Fruit fly (Drosophila melanogaster) whole organism, embryonic: Measurements from ENCODE around the gene CG31821.

Experiments
- Aef1 ChIP-seq: fragments of 200-800 bp; sonication (Bioruptor generic); IDR thresholded peaks from 3 replicates; pipeline ENCODE4 v1.3.6; 2022; ENCODE audit warnings: missing biosample characterization, missing genetic modification characterization
- CG10147 ChIP-seq: fragments of 200-800 bp; sonication (Bioruptor generic); optimal IDR thresholded peaks from 2 replicates; lab custom pipeline; 2019; ENCODE audit warnings: missing biosample characterization, mild to moderate bottlenecking, missing genetic modification characterization, moderate library complexity
- CG10267 ChIP-seq: fragments of 200-800 bp; sonication (Bioruptor generic); optimal IDR thresholded peaks from 2 replicates; lab custom pipeline; 2018; ENCODE audit warnings: missing biosample characterization, mild to moderate bottlenecking, missing genetic modification characterization, moderate library complexity
- CG11398 ChIP-seq: fragments of 200-800 bp; sonication (Bioruptor generic); optimal IDR thresholded peaks from 2 replicates; lab custom pipeline; 2016; ENCODE audit warnings: missing biosample characterization, missing genetic modification characterization
- CG11696 ChIP-seq: fragments of 200-800 bp; sonication (Bioruptor generic); IDR thresholded peaks from 2 replicates; pipeline ENCODE4 v1.3.6; 2022; ENCODE audit warnings: missing biosample characterization, missing genetic modification characterization
- CG12071 ChIP-seq: fragments of 200-800 bp; sonication (Bioruptor generic); optimal IDR thresholded peaks from 3 replicates; lab custom pipeline; 2018; ENCODE audit warnings: missing biosample characterization, mild to moderate bottlenecking, missing genetic modification characterization
- CG14014 ChIP-seq: fragments of 200-800 bp; sonication (Bioruptor generic); IDR thresholded peaks from 2 replicates; pipeline ENCODE4 v1.3.6; 2022; ENCODE audit warnings: missing biosample characterization, missing genetic modification characterization
- CG14441 ChIP-seq: fragments of 200-800 bp; sonication (Bioruptor generic); IDR thresholded peaks from 2 replicates; pipeline ENCODE4 v1.3.6; 2022; ENCODE audit warnings: missing biosample characterization, missing genetic modification characterization
- CG1647 ChIP-seq: fragments of 200-800 bp; sonication (Bioruptor generic); optimal IDR thresholded peaks from 3 replicates; lab custom pipeline; 2016; ENCODE audit warnings: missing biosample characterization, missing genetic modification characterization
- CG17361 ChIP-seq: fragments of 200-800 bp; sonication (Bioruptor generic); IDR thresholded peaks from 3 replicates; pipeline ENCODE4 v1.3.6; 2022; ENCODE audit warnings: missing biosample characterization, missing genetic modification characterization
- CG17612 ChIP-seq: fragments of 200-800 bp; sonication (Bioruptor generic); IDR thresholded peaks from 2 replicates; pipeline ENCODE4 v1.3.6; 2022; ENCODE audit warnings: missing biosample characterization, missing genetic modification characterization
- CG1792 ChIP-seq: fragments of 200-800 bp; sonication (Bioruptor generic); optimal IDR thresholded peaks from 2 replicates; lab custom pipeline; 2016; ENCODE audit warnings: missing biosample characterization, missing genetic modification characterization
- CG18619 ChIP-seq: fragments of 200-800 bp; sonication (Bioruptor generic); optimal IDR thresholded peaks from 3 replicates; lab custom pipeline; 2017; ENCODE audit warnings: missing biosample characterization, mild to moderate bottlenecking, missing genetic modification characterization
- CG30403 ChIP-seq: fragments of 200-800 bp; sonication (Bioruptor generic); optimal IDR thresholded peaks from 3 replicates; lab custom pipeline; 2016; ENCODE audit warnings: missing biosample characterization, missing genetic modification characterization
- CG30431 ChIP-seq: fragments of 200-800 bp; sonication (Bioruptor generic); optimal IDR thresholded peaks from 2 replicates; lab custom pipeline; 2017; ENCODE audit warnings: missing biosample characterization, missing genetic modification characterization
- CG3065 ChIP-seq: fragments of 200-800 bp; sonication (Bioruptor generic); optimal IDR thresholded peaks from 2 replicates; lab custom pipeline; 2016; ENCODE audit warnings: missing biosample characterization, missing genetic modification characterization
- CG33557 ChIP-seq: fragments of 200-800 bp; sonication (Bioruptor generic); optimal IDR thresholded peaks from 2 replicates; lab custom pipeline; 2019; ENCODE audit warnings: missing biosample characterization, mild to moderate bottlenecking, missing genetic modification characterization, moderate library complexity
- CG34422 ChIP-seq: fragments of 200-800 bp; sonication (Bioruptor generic); IDR thresholded peaks from 3 replicates; pipeline ENCODE4 v1.3.6; 2022; ENCODE audit warnings: missing biosample characterization, missing genetic modification characterization
- CG3995 ChIP-seq: fragments of 200-800 bp; sonication (Bioruptor generic); optimal IDR thresholded peaks from 3 replicates; lab custom pipeline; 2016; ENCODE audit warnings: missing biosample characterization, missing genetic modification characterization
- CG4730 ChIP-seq: fragments of 200-800 bp; sonication (Bioruptor generic); IDR thresholded peaks from 2 replicates; pipeline ENCODE4 v1.3.6; 2022; ENCODE audit warnings: missing biosample characterization, missing genetic modification characterization
- CG5180 ChIP-seq: fragments of 200-800 bp; sonication (Bioruptor generic); optimal IDR thresholded peaks from 3 replicates; lab custom pipeline; 2017; ENCODE audit warnings: missing biosample characterization, missing genetic modification characterization, mild to moderate bottlenecking, moderate library complexity, missing genetic modification reagents
- CG6854 ChIP-seq: fragments of 200-800 bp; sonication (Bioruptor generic); optimal IDR thresholded peaks from 3 replicates; lab custom pipeline; 2017; ENCODE audit warnings: missing biosample characterization, mild to moderate bottlenecking, missing genetic modification characterization
- CG7556 ChIP-seq: fragments of 200-800 bp; sonication (Bioruptor generic); optimal IDR thresholded peaks from 2 replicates; lab custom pipeline; 2017; ENCODE audit warnings: missing biosample characterization, mild to moderate bottlenecking, missing genetic modification characterization
- CG9437 ChIP-seq: fragments of 200-800 bp; sonication (Bioruptor generic); optimal IDR thresholded peaks from 2 replicates; lab custom pipeline; 2018; ENCODE audit warnings: missing biosample characterization, mild to moderate bottlenecking, missing genetic modification characterization
- Dad ChIP-seq: fragments of 200-800 bp; sonication (Bioruptor generic); optimal IDR thresholded peaks from 3 replicates; lab custom pipeline; 2016; ENCODE audit warnings: missing biosample characterization, missing genetic modification characterization
- Dp ChIP-seq: fragments of 200-800 bp; sonication (Bioruptor generic); optimal IDR thresholded peaks from 2 replicates; lab custom pipeline; 2018; ENCODE audit warnings: missing biosample characterization, mild to moderate bottlenecking, missing genetic modification characterization, moderate library complexity
- Eip74EF ChIP-seq, 2 experiments: fragments of 200-800 bp in 1 of 2; fragments of >200 bp in 1 of 2; sonication (Bioruptor generic) in 1 of 2; optimal IDR thresholded peaks; 2 replicates each; lab custom pipeline; 2017 to 2019; ENCODE audit warnings: missing biosample characterization in 2 of 2, missing genetic modification characterization in 2 of 2, mild to moderate bottlenecking in 1 of 2, moderate library complexity in 1 of 2
- Gug ChIP-seq: fragments of 200-800 bp; sonication (Bioruptor generic); IDR thresholded peaks from 4 replicates; pipeline ENCODE4 v1.3.6; 2022; ENCODE audit warnings: missing biosample characterization, missing genetic modification characterization
- HHEX ChIP-seq: fragments of 200-800 bp; sonication (Bioruptor generic); optimal IDR thresholded peaks from 3 replicates; lab custom pipeline; 2017; ENCODE audit warnings: missing biosample characterization, mild to moderate bottlenecking, missing genetic modification characterization, missing genetic modification reagents
- HLHmδ ChIP-seq: fragments of 200-800 bp; sonication (Bioruptor generic); optimal IDR thresholded peaks from 2 replicates; lab custom pipeline; 2018; ENCODE audit warnings: missing biosample characterization, mild to moderate bottlenecking, missing genetic modification characterization, moderate library complexity
- Lpt ChIP-seq: fragments of >200 bp; optimal IDR thresholded peaks from 2 replicates; lab custom pipeline; 2018; ENCODE audit warnings: missing biosample characterization, missing genetic modification characterization
- Med ChIP-seq: fragments of 200-800 bp; sonication (Bioruptor generic); peaks from one replicate; lab custom pipeline; 2016; ENCODE audit warnings: missing biosample characterization, missing genetic modification characterization, mild to moderate bottlenecking, inconsistent platforms, moderate library complexity
- Rx ChIP-seq: fragments of 200-800 bp; sonication (Bioruptor generic); IDR thresholded peaks from 2 replicates; pipeline ENCODE4 v1.3.6; 2022; ENCODE audit warnings: missing biosample characterization, missing genetic modification characterization
- Sox102F ChIP-seq: fragments of 200-800 bp; sonication (Bioruptor generic); optimal IDR thresholded peaks from 2 replicates; lab custom pipeline; 2018; ENCODE audit warnings: missing biosample characterization, mild to moderate bottlenecking, missing genetic modification characterization, moderate library complexity
- Ssrp ChIP-seq: fragments of 200-800 bp; sonication (Bioruptor generic); optimal IDR thresholded peaks from 2 replicates; lab custom pipeline; 2018; ENCODE audit warnings: missing biosample characterization, mild to moderate bottlenecking, missing genetic modification characterization, moderate library complexity
- ash1 ChIP-seq: fragments of 200-800 bp; sonication (Bioruptor generic); optimal IDR thresholded peaks from 2 replicates; lab custom pipeline; 2018; ENCODE audit warnings: missing biosample characterization, mild to moderate bottlenecking, missing genetic modification characterization
- croc ChIP-seq: fragments of 200-800 bp; sonication (Bioruptor generic); conservative IDR thresholded peaks from 3 replicates; pipeline ENCODE4 v1.3.6; 2022; ENCODE audit warnings: missing biosample characterization, missing genetic modification characterization
- dan ChIP-seq: fragments of 200-800 bp; sonication (Bioruptor generic); IDR thresholded peaks from 2 replicates; pipeline ENCODE4 v1.3.6; 2022; ENCODE audit warnings: missing biosample characterization, missing genetic modification characterization
- dimm ChIP-seq: fragments of 200-800 bp; sonication (Bioruptor generic); IDR thresholded peaks from 2 replicates; pipeline ENCODE4 v1.3.6; 2022; ENCODE audit warnings: missing biosample characterization, missing genetic modification characterization
- disco-r ChIP-seq: fragments of 200-800 bp; sonication (Bioruptor generic); optimal IDR thresholded peaks from 2 replicates; lab custom pipeline; 2016; ENCODE audit warnings: missing biosample characterization, missing genetic modification characterization
- fd102C ChIP-seq: fragments of 200-800 bp; sonication (Bioruptor generic); optimal IDR thresholded peaks from 2 replicates; lab custom pipeline; 2018; ENCODE audit warnings: missing biosample characterization, mild to moderate bottlenecking, missing genetic modification characterization, moderate library complexity
- fd3F ChIP-seq: fragments of 200-800 bp; sonication (Bioruptor generic); optimal IDR thresholded peaks from 2 replicates; lab custom pipeline; 2018; ENCODE audit warnings: missing biosample characterization, mild to moderate bottlenecking, missing genetic modification characterization, moderate library complexity
- gcm2 ChIP-seq: fragments of 200-800 bp; sonication (Bioruptor generic); optimal IDR thresholded peaks from 2 replicates; lab custom pipeline; 2016; ENCODE audit warnings: missing biosample characterization, missing genetic modification characterization
- pb ChIP-seq: fragments of 200-800 bp; sonication (Bioruptor generic); optimal IDR thresholded peaks from 3 replicates; lab custom pipeline; 2016; ENCODE audit warnings: missing biosample characterization, missing genetic modification characterization
- run ChIP-seq: fragments of 200-800 bp; sonication (Bioruptor generic); optimal IDR thresholded peaks from 3 replicates; lab custom pipeline; 2018; ENCODE audit warnings: missing biosample characterization, mild to moderate bottlenecking, missing genetic modification characterization
- sc ChIP-seq, 3 experiments: fragments of >200 bp in 2 of 3; fragments of 200-800 bp in 1 of 3; sonication (Bioruptor generic) in 1 of 3; optimal IDR thresholded peaks; 2 replicates in 2 of 3; 3 replicates in 1 of 3; lab custom pipeline; 2017; ENCODE audit warnings: mild to moderate bottlenecking in 1 of 3, missing biosample characterization in 1 of 3, missing genetic modification characterization in 1 of 3, missing genetic modification reagents in 1 of 3
- slou ChIP-seq: fragments of 200-800 bp; sonication (Bioruptor generic); optimal IDR thresholded peaks from 3 replicates; lab custom pipeline; 2016; ENCODE audit warnings: missing biosample characterization, missing genetic modification characterization
- wdn ChIP-seq: fragments of 200-800 bp; sonication (Bioruptor generic); IDR thresholded peaks from 2 replicates; pipeline ENCODE4 v1.3.6; 2022; ENCODE audit warnings: missing biosample characterization, missing genetic modification characterization
- zen2 ChIP-seq: fragments of 200-800 bp; sonication (Bioruptor generic); IDR thresholded peaks from 3 replicates; pipeline ENCODE4 v1.3.6; 2022; ENCODE audit warnings: missing biosample characterization, missing genetic modification characterization; ENCODE audit not compliant: partially characterized antibody

The CG31821 gene

DNA sequence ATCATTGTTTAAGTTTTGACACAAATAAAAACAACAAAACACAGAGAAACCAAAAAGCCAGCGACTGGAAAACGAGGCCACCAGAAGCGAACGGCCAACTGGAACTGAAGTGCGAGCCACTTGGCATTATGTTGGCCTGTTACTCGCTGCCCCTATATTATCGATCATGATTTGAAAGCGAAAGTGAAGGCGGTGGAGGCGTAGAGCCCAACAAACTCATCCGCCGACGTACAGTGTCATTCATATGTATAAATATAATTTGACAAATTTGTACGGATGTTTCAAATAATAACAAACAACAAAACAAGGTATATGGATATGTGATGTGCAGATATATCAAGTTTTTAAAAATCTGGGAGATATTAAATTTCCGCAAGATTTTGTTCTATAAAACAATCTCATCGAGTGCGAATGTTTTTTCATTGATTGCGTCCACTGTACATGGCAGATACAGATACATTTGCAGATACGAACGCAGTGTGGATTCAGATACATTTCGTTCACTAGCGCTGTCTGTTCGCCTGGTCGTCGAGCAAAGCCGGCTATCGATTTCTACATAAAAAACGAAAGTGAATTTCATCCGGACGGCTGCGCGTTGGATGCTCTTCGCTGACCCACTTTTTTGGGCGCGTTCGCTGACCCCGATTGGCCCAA, 8.9 kb upstream of the CG31821 start (continued):
- TF ChIP-seq CG14014 (GFP tag; lab: Robert Waterston, UW) = peak; percentile 93
- no peak for TF ChIP-seq ash1 (GFP tag; lab: Kevin White, UChicago)
- TF ChIP-seq CG30431 = peak; percentile 94
- TF ChIP-seq CG7556 = peak; percentile 96
- peak; percentile 90 for TF ChIP-seq CG10267
- TF ChIP-seq CG17612 (GFP tag; lab: Robert Waterston, UW) = peak; percentile 90
- peak; percentile 93 for TF ChIP-seq pb (GFP tag; lab: Kevin White, UChicago)
- peak; percentile 95 for TF ChIP-seq gcm2 (GFP tag; lab: Kevin White, UChicago)
- TF ChIP-seq dan (GFP tag; lab: Robert Waterston, UW) = peak; percentile 62; the same call in 1 of the 2 replicates
- TF ChIP-seq Lpt (GFP tag; lab: Kevin White, UChicago) = no peak
- TF ChIP-seq CG3065 = peak; percentile 93
- TF ChIP-seq CG34422 = peak; percentile 96
- TF ChIP-seq fd3F (GFP tag; lab: Kevin White, UChicago) = peak; percentile 95
- peak; percentile 90 for TF ChIP-seq CG33557
- TF ChIP-seq wdn (GFP tag; lab: Robert Waterston, UW) = peak; percentile 92
- no peak for TF ChIP-seq fd102C
- peak; percentile 96 for TF ChIP-seq CG14441 (GFP tag; lab: Robert Waterston, UW)
- TF ChIP-seq slou (GFP tag; lab: Kevin White, UChicago) = peak; percentile 86
- TF ChIP-seq CG11696 (GFP tag; lab: Robert Waterston, UW) = peak; percentile 90
- peak; percentile 93 for TF ChIP-seq croc (GFP tag; lab: Robert Waterston, UW)
- peak; percentile 95 for TF ChIP-seq CG17361 (GFP tag; lab: Robert Waterston, UW)
- peak; percentile 92 for TF ChIP-seq CG1647 (GFP tag; lab: Kevin White, UChicago)
- peak; percentile 89 for TF ChIP-seq Gug (GFP tag; lab: Robert Waterston, UW)
- peak; percentile 91 for TF ChIP-seq CG9437 (GFP tag; lab: Kevin White, UChicago)
- peak; percentile 98 for TF ChIP-seq HLHmδ (GFP tag; lab: Kevin White, UChicago)
- TF ChIP-seq Dad (GFP tag; lab: Kevin White, UChicago) = peak; percentile 95
- TF ChIP-seq dimm (GFP tag; lab: Robert Waterston, UW) = peak; percentile 87
- TF ChIP-seq Rx (GFP tag; lab: Robert Waterston, UW) = peak; percentile 89
- TF ChIP-seq CG4730 (GFP tag; lab: Robert Waterston, UW) = peak; percentile 95
- peak; percentile 92 for TF ChIP-seq Aef1 (GFP tag; lab: Robert Waterston, UW)
- TF ChIP-seq Med (GFP tag; lab: Kevin White, UChicago) = peak; percentile 99
- TF ChIP-seq disco-r (GFP tag; lab: Kevin White, UChicago) = peak; percentile 88
- peak; percentile 97 for TF ChIP-seq CG18619
- TF ChIP-seq CG3995 (GFP tag; lab: Kevin White, UChicago) = peak; percentile 70
- peak; percentile 89 for TF ChIP-seq CG6854 (GFP tag; lab: Kevin White, UChicago)
- no peak for TF ChIP-seq sc (optimal IDR thresholded peaks at IDR 0.05; lab: Kevin White, UChicago)
- TF ChIP-seq sc (GFP tag; optimal IDR thresholded peaks at IDR 0.05; lab: Kevin White, UChicago) = peak; percentile 95
- peak; percentile 94 for TF ChIP-seq CG11398 (GFP tag; lab: Kevin White, UChicago)
- TF ChIP-seq Dp (GFP tag; lab: Kevin White, UChicago) = peak; percentile 4
- TF ChIP-seq CG5180 (GFP tag; lab: Kevin White, UChicago) = peak; percentile 85
- no peak for TF ChIP-seq zen2 (GFP tag; lab: Robert Waterston, UW)
- TF ChIP-seq Ssrp (tag; lab: Kevin White, UChicago) = peak; percentile 98
- TF ChIP-seq run = peak; percentile 98
- TF ChIP-seq Sox102F (GFP tag; lab: Kevin White, UChicago) = peak; percentile 97
- peak; percentile 93 for TF ChIP-seq CG1792
- TF ChIP-seq Eip74EF (GFP tag; optimal IDR thresholded peaks at IDR 0.05; lab: Kevin White, UChicago) = peak in 1 of 2 experiments; percentile 91
- peak; percentile 94 for TF ChIP-seq CG12071 (GFP tag; lab: Kevin White, UChicago)
- TF ChIP-seq CG10147 (GFP tag; lab: Kevin White, UChicago) = peak; percentile 83
- peak; percentile 98 for TF ChIP-seq CG30403
- peak; percentile 95 for TF ChIP-seq HHEX
